Fruit fly (Drosophila melanogaster) whole organism, embryonic: Measurements from ENCODE around the gene CG31176.
A peak's percentile ranks its signal among the peaks of the same experiment; 100 is the strongest.

Source experiments
- Atf6 ChIP-seq: fragments of 200-800 bp; sonication (Bioruptor generic); IDR thresholded peaks from 2 replicates; pipeline ENCODE4 v1.3.6; 2022; ENCODE audit warnings: missing biosample characterization, missing genetic modification characterization
- B-H2 ChIP-seq: fragments of 200-800 bp; sonication (Bioruptor generic); optimal IDR thresholded peaks from 2 replicates; lab custom pipeline; 2018; ENCODE audit warnings: missing biosample characterization, mild to moderate bottlenecking, missing genetic modification characterization
- Blimp-1 ChIP-seq: fragments of 200-800 bp; sonication (Bioruptor generic); optimal IDR thresholded peaks from 3 replicates; lab custom pipeline; 2018; ENCODE audit warnings: missing biosample characterization, missing genetic modification characterization, mild to moderate bottlenecking, moderate library complexity, missing genetic modification reagents
- BtbVII ChIP-seq: fragments of 200-800 bp; sonication (Bioruptor generic); optimal IDR thresholded peaks from 3 replicates; lab custom pipeline; 2017; ENCODE audit warnings: missing biosample characterization, mild to moderate bottlenecking, missing genetic modification characterization
- CG10274 ChIP-seq: fragments of 200-800 bp; sonication (Bioruptor generic); optimal IDR thresholded peaks from 3 replicates; lab custom pipeline; 2017; ENCODE audit warnings: missing biosample characterization, mild to moderate bottlenecking, missing genetic modification characterization
- CG10462 ChIP-seq: fragments of 200-800 bp; sonication (Bioruptor generic); optimal IDR thresholded peaks from 2 replicates; lab custom pipeline; 2016; ENCODE audit warnings: missing biosample characterization, missing genetic modification characterization
- CG11560 ChIP-seq: fragments of 200-800 bp; sonication (Bioruptor generic); IDR thresholded peaks from 3 replicates; pipeline ENCODE4 v1.3.6; 2022; ENCODE audit warnings: missing biosample characterization, missing genetic modification characterization
- CG12155 ChIP-seq: fragments of 200-800 bp; sonication (Bioruptor generic); optimal IDR thresholded peaks from 3 replicates; lab custom pipeline; 2016; ENCODE audit warnings: missing biosample characterization, missing genetic modification characterization
- CG14050 ChIP-seq: fragments of 200-800 bp; sonication (Bioruptor generic); IDR thresholded peaks from 3 replicates; pipeline ENCODE4 v1.3.6; 2022; ENCODE audit warnings: missing biosample characterization, missing genetic modification characterization
- CG14710 ChIP-seq: fragments of 200-800 bp; sonication (Bioruptor generic); optimal IDR thresholded peaks from 3 replicates; lab custom pipeline; 2019; ENCODE audit warnings: missing biosample characterization, mild to moderate bottlenecking, missing genetic modification characterization, moderate library complexity
- CG15269 ChIP-seq: fragments of 200-800 bp; sonication (Bioruptor generic); optimal IDR thresholded peaks from 2 replicates; lab custom pipeline; 2018; ENCODE audit warnings: missing biosample characterization, mild to moderate bottlenecking, missing genetic modification characterization, moderate library complexity
- CG1529 ChIP-seq: fragments of 200-800 bp; sonication (Bioruptor generic); optimal IDR thresholded peaks from 3 replicates; lab custom pipeline; 2018; ENCODE audit warnings: missing biosample characterization, missing genetic modification characterization
- CG1792 ChIP-seq: fragments of 200-800 bp; sonication (Bioruptor generic); optimal IDR thresholded peaks from 2 replicates; lab custom pipeline; 2016; ENCODE audit warnings: missing biosample characterization, missing genetic modification characterization
- CG1832 ChIP-seq: fragments of 200-800 bp; sonication (Bioruptor generic); optimal IDR thresholded peaks from 2 replicates; lab custom pipeline; 2017; ENCODE audit warnings: missing biosample characterization, mild to moderate bottlenecking, missing genetic modification characterization, inconsistent platforms
- CG18599 ChIP-seq: fragments of 200-800 bp; sonication (Bioruptor generic); optimal IDR thresholded peaks from 3 replicates; lab custom pipeline; 2017; ENCODE audit warnings: missing biosample characterization, missing genetic modification characterization, mild to moderate bottlenecking, moderate library complexity, missing genetic modification reagents
- CG2678 ChIP-seq: fragments of 200-800 bp; sonication (Bioruptor generic); optimal IDR thresholded peaks from 3 replicates; lab custom pipeline; 2019; ENCODE audit warnings: missing biosample characterization, mild to moderate bottlenecking, missing genetic modification characterization, moderate library complexity
- CG4404 ChIP-seq: fragments of 200-800 bp; sonication (Bioruptor generic); IDR thresholded peaks from 2 replicates; pipeline ENCODE4 v1.3.6; 2022; ENCODE audit warnings: missing biosample characterization, missing genetic modification characterization
- CG8281 ChIP-seq: fragments of 200-800 bp; sonication (Bioruptor generic); optimal IDR thresholded peaks from 2 replicates; lab custom pipeline; 2018; ENCODE audit warnings: missing biosample characterization, mild to moderate bottlenecking, missing genetic modification characterization, moderate library complexity
- CG8765 ChIP-seq: fragments of 200-800 bp; sonication (Bioruptor generic); IDR thresholded peaks from 2 replicates; pipeline ENCODE4 v1.3.6; 2022; ENCODE audit warnings: missing biosample characterization, missing genetic modification characterization
- CG9437 ChIP-seq: fragments of 200-800 bp; sonication (Bioruptor generic); optimal IDR thresholded peaks from 2 replicates; lab custom pipeline; 2018; ENCODE audit warnings: missing biosample characterization, mild to moderate bottlenecking, missing genetic modification characterization
- CG9817 ChIP-seq: fragments of 200-800 bp; sonication (Bioruptor generic); optimal IDR thresholded peaks from 2 replicates; lab custom pipeline; 2018; ENCODE audit warnings: missing biosample characterization, mild to moderate bottlenecking, missing genetic modification characterization, moderate library complexity
- CoRest ChIP-seq: fragments of 200-800 bp; sonication (Bioruptor generic); optimal IDR thresholded peaks from 3 replicates; lab custom pipeline; 2018; ENCODE audit warnings: missing biosample characterization, mild to moderate bottlenecking, missing genetic modification characterization, moderate library complexity
- Dad ChIP-seq: fragments of 200-800 bp; sonication (Bioruptor generic); optimal IDR thresholded peaks from 3 replicates; lab custom pipeline; 2016; ENCODE audit warnings: missing biosample characterization, missing genetic modification characterization
- Dip3 ChIP-seq: fragments of 200-800 bp; sonication (Bioruptor generic); optimal IDR thresholded peaks from 3 replicates; lab custom pipeline; 2016; ENCODE audit warnings: missing biosample characterization, missing genetic modification characterization
- Dref ChIP-seq: fragments of 200-800 bp; sonication (Bioruptor generic); IDR thresholded peaks from 2 replicates; pipeline ENCODE4 v1.3.6; 2022; ENCODE audit warnings: missing biosample characterization, missing genetic modification characterization
- MESR4 ChIP-seq: fragments of 200-800 bp; sonication (Bioruptor generic); optimal IDR thresholded peaks from 2 replicates; lab custom pipeline; 2018; ENCODE audit warnings: missing biosample characterization, mild to moderate bottlenecking, missing genetic modification characterization, moderate library complexity
- Meics ChIP-seq: fragments of 200-800 bp; sonication (Bioruptor generic); optimal IDR thresholded peaks from 2 replicates; lab custom pipeline; 2017; ENCODE audit warnings: missing biosample characterization, mild to moderate bottlenecking, missing genetic modification characterization
- Pdp1 ChIP-seq, 2 experiments: fragments of 200-800 bp; sonication (Bioruptor generic); optimal IDR thresholded peaks; 3 replicates each; lab custom pipeline; 2016; ENCODE audit warnings: missing biosample characterization in 2 of 2, missing genetic modification characterization in 2 of 2, mild to moderate bottlenecking in 1 of 2, moderate library complexity in 1 of 2
- Sry-β ChIP-seq: fragments of 200-800 bp; sonication (Bioruptor generic); optimal IDR thresholded peaks from 2 replicates; lab custom pipeline; 2018; ENCODE audit warnings: missing biosample characterization, mild to moderate bottlenecking, missing genetic modification characterization, moderate library complexity
- Trl ChIP-seq, 3 experiments: fragments of >200 bp in 2 of 3; fragments of 200-800 bp in 1 of 3; sonication (Bioruptor generic) in 1 of 3; optimal IDR thresholded peaks; 2 replicates in 1 of 3; 3 replicates in 2 of 3; lab custom pipeline; 2016 to 2017; ENCODE audit warnings: missing biosample characterization in 1 of 3, missing genetic modification characterization in 1 of 3
- cad ChIP-seq: fragments of >200 bp; optimal IDR thresholded peaks from 2 replicates; lab custom pipeline; 2017; ENCODE audit warnings: missing biosample characterization, missing genetic modification characterization
- caup ChIP-seq: fragments of 200-800 bp; sonication (Bioruptor generic); optimal IDR thresholded peaks from 3 replicates; lab custom pipeline; 2017; ENCODE audit warnings: missing biosample characterization, mild to moderate bottlenecking, missing genetic modification characterization, moderate library complexity; ENCODE audit not compliant: severe bottlenecking
- dmrt99B ChIP-seq: fragments of 200-800 bp; sonication (Bioruptor generic); optimal IDR thresholded peaks from 2 replicates; lab custom pipeline; 2018; ENCODE audit warnings: missing biosample characterization, mild to moderate bottlenecking, missing genetic modification characterization, moderate library complexity
- grau ChIP-seq: fragments of 200-800 bp; optimal IDR thresholded peaks from 3 replicates; lab custom pipeline; 2019; ENCODE audit warnings: missing biosample characterization, mild to moderate bottlenecking, missing genetic modification characterization, moderate library complexity
- gsb ChIP-seq: fragments of 200-800 bp; sonication (Bioruptor generic); IDR thresholded peaks from 2 replicates; pipeline ENCODE4 v1.3.6; 2022; ENCODE audit warnings: missing biosample characterization, missing genetic modification characterization
- lbe ChIP-seq: fragments of 200-800 bp; sonication (Bioruptor generic); optimal IDR thresholded peaks from 2 replicates; lab custom pipeline; 2016; ENCODE audit warnings: missing biosample characterization, mild to moderate bottlenecking, missing genetic modification characterization
- mirr ChIP-seq: fragments of 200-800 bp; sonication (Bioruptor generic); optimal IDR thresholded peaks from 3 replicates; lab custom pipeline; 2018; ENCODE audit warnings: missing biosample characterization, mild to moderate bottlenecking, missing genetic modification characterization
- nau ChIP-seq: fragments of 200-800 bp; sonication (Bioruptor generic); optimal IDR thresholded peaks from 3 replicates; lab custom pipeline; 2017; ENCODE audit warnings: missing biosample characterization, mild to moderate bottlenecking, missing genetic modification characterization, missing genetic modification reagents
- odd ChIP-seq: fragments of 200-800 bp; sonication (Bioruptor generic); optimal IDR thresholded peaks from 2 replicates; lab custom pipeline; 2017; ENCODE audit warnings: missing biosample characterization, mild to moderate bottlenecking, missing genetic modification characterization
- p53 ChIP-seq: fragments of 200-800 bp; sonication (Bioruptor generic); optimal IDR thresholded peaks from 2 replicates; lab custom pipeline; 2016; ENCODE audit warnings: missing biosample characterization, missing genetic modification characterization
- sisA ChIP-seq: fragments of 200-800 bp; sonication (Bioruptor generic); IDR thresholded peaks from 2 replicates; pipeline ENCODE4 v1.3.6; 2022; ENCODE audit warnings: missing biosample characterization, missing genetic modification characterization
- sqz ChIP-seq: fragments of 200-800 bp; sonication (Bioruptor generic); optimal IDR thresholded peaks from 3 replicates; lab custom pipeline; 2018; ENCODE audit warnings: missing biosample characterization, mild to moderate bottlenecking, missing genetic modification characterization
- ssp ChIP-seq: fragments of 200-800 bp; sonication (Bioruptor generic); IDR thresholded peaks from 2 replicates; pipeline ENCODE4 v1.3.6; 2022; ENCODE audit warnings: missing biosample characterization, missing genetic modification characterization
- tio ChIP-seq: fragments of 200-800 bp; sonication (Bioruptor generic); optimal IDR thresholded peaks from 2 replicates; lab custom pipeline; 2017; ENCODE audit warnings: missing biosample characterization, missing genetic modification characterization, inconsistent platforms
- trh ChIP-seq: fragments of 200-800 bp; sonication (Bioruptor generic); optimal IDR thresholded peaks from 2 replicates; lab custom pipeline; 2016; ENCODE audit warnings: missing biosample characterization, missing genetic modification characterization
- z ChIP-seq: fragments of 200-800 bp; sonication (Bioruptor generic); IDR thresholded peaks from 3 replicates; pipeline ENCODE4 v1.3.6; 2022; ENCODE audit warnings: missing biosample characterization, missing genetic modification characterization

Gene CG31176

dm6 chr3R:21630226-21630857 lies 89.1 kb downstream of the CG31176 start (continued):
- TF ChIP-seq Pdp1 (GFP tag; optimal IDR thresholded peaks at IDR 0.05; lab: Kevin White, UChicago) (peak in 1 of 2 experiments; percentile 54), CG9437 (peak; percentile 7), Blimp-1 (GFP tag; lab: Kevin White, UChicago) (peak; percentile 77), Trl (optimal IDR thresholded peaks at IDR 0.05; lab: Kevin White, UChicago) (peak; percentile 90), Trl (GFP tag; optimal IDR thresholded peaks at IDR 0.05; lab: Kevin White, UChicago) (no peak)

dm6 chr3R:21629373-21630145 lies 89.9 kb downstream of the CG31176 start:
- TF ChIP-seq CG18599 (GFP tag; lab: Kevin White, UChicago) (peak; percentile 48), B-H2 (GFP tag; lab: Kevin White, UChicago) (peak; percentile 14), Atf6 (GFP tag; lab: Robert Waterston, UW) (peak; percentile 22; the same call in 1 of the 2 replicates), z (GFP tag; lab: Robert Waterston, UW) (0 out of 3 replicates have a peak, but pooled peaks have one; percentile 11), CG8281 (peak; percentile 44), MESR4 (no peak), CG9817 (tag; lab: Kevin White, UChicago) (no peak), gsb (GFP tag; lab: Robert Waterston, UW) (no peak), CG14050 (GFP tag; lab: Robert Waterston, UW) (no peak), CG8765 (GFP tag; lab: Robert Waterston, UW) (peak; percentile 41; the same call in 1 of the 2 replicates), CG1832 (no peak), sqz (no peak), dmrt99B (tag; lab: Kevin White, UChicago) (peak; percentile 28), Dref (GFP tag; lab: Robert Waterston, UW) (no peak), CG1792 (no peak), CG14710 (tag; lab: Kevin White, UChicago) (peak; percentile 4), ssp (GFP tag; lab: Robert Waterston, UW) (no peak), Dip3 (GFP tag; lab: Kevin White, UChicago) (no peak), caup (GFP tag; lab: Kevin White, UChicago) (peak; percentile 47), p53 (GFP tag; lab: Kevin White, UChicago) (no peak), Dad (GFP tag; lab: Kevin White, UChicago) (no peak), CG1529 (GFP tag; lab: Kevin White, UChicago) (no peak), tio (GFP tag; lab: Kevin White, UChicago) (no peak), nau (GFP tag; lab: Kevin White, UChicago) (peak; percentile 14), BtbVII (GFP tag; lab: Kevin White, UChicago) (no peak), trh (GFP tag; lab: Kevin White, UChicago) (no peak), odd (peak; percentile 30), CG10274 (peak; percentile 11), grau (tag; lab: Kevin White, UChicago) (peak; percentile 27), Meics (peak; percentile 20), CG12155 (no peak), cad (GFP tag; lab: Kevin White, UChicago) (no peak), CoRest (tag; lab: Kevin White, UChicago) (peak; percentile 4), CG11560 (tag; lab: Robert Waterston, UW) (no peak), Sry-β (peak; percentile 5), lbe (GFP tag; lab: Kevin White, UChicago) (no peak), CG2678 (peak; percentile 43), CG15269 (tag; lab: Kevin White, UChicago) (peak; percentile 7), CG10462 (GFP tag; lab: Kevin White, UChicago) (no peak), CG4404 (GFP tag; lab: Robert Waterston, UW) (no peak), sisA (GFP tag; lab: Robert Waterston, UW) (no peak), mirr (GFP tag; lab: Kevin White, UChicago) (peak; percentile 56)
